Worm (Caenorhabditis elegans) whole organism, L4 larva: ENCODE measurements around the gene mes-2.

ENCODE experiments used
- F10B5.3 ChIP-seq: sonication (generic microtip); optimal IDR thresholded peaks from 2 replicates; lab custom pipeline; 2016; ENCODE audit warnings: mild to moderate bottlenecking, missing genetic modification characterization, missing compliant biosample characterization
- F26F4.8 ChIP-seq: fragments of 200-800 bp; sonication (Bioruptor generic); conservative IDR thresholded peaks from 2 replicates; pipeline ENCODE4 v1.3.6; 2022; ENCODE audit warnings: missing genetic modification characterization, missing compliant biosample characterization
- F37D6.2 ChIP-seq: sonication (generic microtip); optimal IDR thresholded peaks from 2 replicates; lab custom pipeline; 2016; ENCODE audit warnings: mild to moderate bottlenecking, missing genetic modification characterization, missing compliant biosample characterization
- F44E2.7 ChIP-seq: fragments of 200-800 bp; sonication (Bioruptor generic); IDR thresholded peaks from 2 replicates; pipeline ENCODE4 v2.1.2; 2022; ENCODE audit warnings: missing genetic modification characterization, missing compliant biosample characterization
- T20F7.1 ChIP-seq: fragments of 200-800 bp; sonication (Bioruptor generic); optimal IDR thresholded peaks from 2 replicates; lab custom pipeline; 2018; ENCODE audit warnings: mild to moderate bottlenecking, missing genetic modification characterization, missing compliant biosample characterization
- Y105C5A.15 ChIP-seq: fragments of 200-800 bp; sonication (Bioruptor generic); IDR thresholded peaks from 2 replicates; pipeline ENCODE4 v1.3.6; 2022; ENCODE audit warnings: missing genetic modification characterization, missing compliant biosample characterization
- Y75B8A.6 ChIP-seq: fragments of 200-800 bp; sonication (Bioruptor generic); IDR thresholded peaks from 2 replicates; pipeline ENCODE4 v1.3.6; 2022; ENCODE audit warnings: missing genetic modification reagents, missing genetic modification characterization, missing compliant biosample characterization
- ZK337.2 ChIP-seq: fragments of 200-800 bp; sonication (Bioruptor generic); IDR thresholded peaks from 2 replicates; pipeline ENCODE4 v1.3.6; 2022; ENCODE audit warnings: missing genetic modification reagents, missing genetic modification characterization, missing compliant biosample characterization
- ama-1 ChIP-seq: fragments of 150-350 bp; optimal IDR thresholded peaks from 2 replicates; lab custom pipeline; 2014; ENCODE audit warnings: inconsistent platforms, mixed read lengths
- attf-4 ChIP-seq: sonication (generic microtip); optimal IDR thresholded peaks from 3 replicates; lab custom pipeline; 2017; ENCODE audit warnings: missing biosample characterization, missing genetic modification characterization
- ceh-32 ChIP-seq: sonication (generic microtip); optimal IDR thresholded peaks from 2 replicates; lab custom pipeline; 2016; ENCODE audit warnings: mild to moderate bottlenecking, missing genetic modification characterization, missing compliant biosample characterization; ENCODE audit not compliant: poor library complexity
- cey-2 ChIP-seq: sonication (generic microtip); optimal IDR thresholded peaks from 3 replicates; lab custom pipeline; 2017; ENCODE audit warnings: missing genetic modification characterization, mild to moderate bottlenecking, missing compliant biosample characterization, antibody characterized with exemption, borderline replicate concordance; ENCODE audit not compliant: insufficient read depth
- ctbp-1 ChIP-seq: fragments of 200-800 bp; sonication (Bioruptor generic); IDR thresholded peaks from 2 replicates; pipeline ENCODE4 v1.3.6; 2022; ENCODE audit warnings: missing genetic modification reagents, missing genetic modification characterization, missing compliant biosample characterization
- daf-16 ChIP-seq, 3 experiments: sonication (generic microtip); optimal IDR thresholded peaks; 2 replicates each; lab custom pipeline; 2016 to 2017; ENCODE audit warnings: missing genetic modification characterization in 3 of 3, missing genetic modification reagents in 3 of 3, mild to moderate bottlenecking in 2 of 3, missing compliant biosample characterization in 2 of 3, missing biosample characterization in 1 of 3, moderate library complexity in 1 of 3
- daf-8 ChIP-seq: fragments of 200-800 bp; sonication (Bioruptor generic); IDR thresholded peaks from 2 replicates; pipeline ENCODE4 v1.3.6; 2022; ENCODE audit warnings: missing genetic modification characterization, missing compliant biosample characterization
- dmd-9 ChIP-seq: fragments of 200-800 bp; sonication (Bioruptor generic); IDR thresholded peaks from 2 replicates; pipeline ENCODE4 v1.3.6; 2022; ENCODE audit warnings: missing genetic modification reagents, missing genetic modification characterization, missing compliant biosample characterization
- dve-1 ChIP-seq: sonication (generic microtip); optimal IDR thresholded peaks from 2 replicates; lab custom pipeline; 2017; ENCODE audit warnings: antibody characterized with exemption, mild to moderate bottlenecking, missing genetic modification characterization, missing compliant biosample characterization; ENCODE audit not compliant: insufficient read depth
- egl-27 ChIP-seq: sonication (generic microtip); optimal IDR thresholded peaks from 3 replicates; lab custom pipeline; 2017; ENCODE audit warnings: missing biosample characterization, missing genetic modification reagents, missing genetic modification characterization
- egl-43 ChIP-seq: fragments of 200-800 bp; sonication (Bioruptor generic); IDR thresholded peaks from 2 replicates; pipeline ENCODE4 v1.3.6; 2022; ENCODE audit warnings: missing genetic modification reagents, missing genetic modification characterization, missing compliant biosample characterization
- fos-1 ChIP-seq: fragments of 150-350 bp; optimal IDR thresholded peaks from 2 replicates; lab custom pipeline; 2014; ENCODE audit warnings: missing biosample characterization, missing genetic modification characterization
- gei-8 ChIP-seq: fragments of 200-800 bp; sonication (Bioruptor generic); optimal IDR thresholded peaks from 2 replicates; lab custom pipeline; 2018; ENCODE audit warnings: mild to moderate bottlenecking, missing genetic modification characterization, missing compliant biosample characterization
- hlh-11 ChIP-seq: fragments of 200-800 bp; sonication (Bioruptor generic); optimal IDR thresholded peaks from 2 replicates; lab custom pipeline; 2018; ENCODE audit warnings: mild to moderate bottlenecking, missing genetic modification characterization, missing compliant biosample characterization
- jun-1 ChIP-seq: fragments of 150-350 bp; optimal IDR thresholded peaks from 2 replicates; lab custom pipeline; 2014; ENCODE audit warnings: missing biosample characterization, missing genetic modification reagents, missing genetic modification characterization
- lim-7 ChIP-seq: fragments of 200-800 bp; sonication (Bioruptor generic); IDR thresholded peaks from 2 replicates; pipeline ENCODE4 v1.3.6; 2022; ENCODE audit warnings: missing genetic modification characterization, missing compliant biosample characterization
- lin-1 ChIP-seq: fragments of 200-800 bp; sonication (Bioruptor generic); IDR thresholded peaks from 2 replicates; pipeline ENCODE4 v1.3.6; 2022; ENCODE audit warnings: missing genetic modification reagents, missing genetic modification characterization, missing compliant biosample characterization
- lin-15B ChIP-seq: fragments of 150-350 bp; sonication (generic microtip); optimal IDR thresholded peaks from 3 replicates; lab custom pipeline; 2014; ENCODE audit warnings: missing biosample characterization, missing genetic modification characterization
- lin-29 ChIP-seq: fragments of 200-800 bp; sonication (Bioruptor generic); IDR thresholded peaks from 2 replicates; pipeline ENCODE4 v1.3.6; 2022; ENCODE audit warnings: missing genetic modification reagents, missing genetic modification characterization, missing compliant biosample characterization
- lin-38 ChIP-seq: fragments of 200-800 bp; sonication (Bioruptor generic); IDR thresholded peaks from 2 replicates; pipeline ENCODE4 v1.3.6; 2022; ENCODE audit warnings: missing genetic modification reagents, missing genetic modification characterization, missing compliant biosample characterization
- lsy-2 ChIP-seq, 2 experiments: fragments of 150-350 bp in 1 of 2; sonication (generic microtip) in 1 of 2; optimal IDR thresholded peaks; 2 replicates each; lab custom pipeline; 2014 to 2017; ENCODE audit warnings: missing biosample characterization in 2 of 2, missing genetic modification characterization in 2 of 2
- madf-5 ChIP-seq, 2 experiments: fragments of 200-800 bp; sonication (Bioruptor generic); IDR thresholded peaks; 2 replicates each; pipeline ENCODE4 v1.3.6; 2022; ENCODE audit warnings: missing compliant biosample characterization in 2 of 2, missing genetic modification characterization in 2 of 2
- mep-1 ChIP-seq: fragments of 150-350 bp; sonication (generic microtip); optimal IDR thresholded peaks from 3 replicates; lab custom pipeline; 2014; ENCODE audit warnings: missing biosample characterization, missing genetic modification characterization
- mxl-3 ChIP-seq: fragments of 200-800 bp; sonication (Bioruptor generic); optimal IDR thresholded peaks from 2 replicates; lab custom pipeline; 2018; ENCODE audit warnings: mild to moderate bottlenecking, missing genetic modification characterization, missing compliant biosample characterization
- nhr-111 ChIP-seq: fragments of 200-800 bp; sonication (Bioruptor generic); optimal IDR thresholded peaks from 2 replicates; lab custom pipeline; 2018; ENCODE audit warnings: mild to moderate bottlenecking, missing genetic modification characterization, missing compliant biosample characterization
- nhr-25 ChIP-seq: sonication (generic microtip); optimal IDR thresholded peaks from 2 replicates; lab custom pipeline; 2017; ENCODE audit warnings: missing genetic modification characterization, mild to moderate bottlenecking, missing compliant biosample characterization, antibody characterized with exemption, moderate library complexity, borderline replicate concordance; ENCODE audit not compliant: insufficient read depth
- nhr-6 ChIP-seq: fragments of 150-350 bp; optimal IDR thresholded peaks from 2 replicates; lab custom pipeline; 2014; ENCODE audit warnings: missing biosample characterization, missing genetic modification characterization
- nhr-76 ChIP-seq: fragments of 150-350 bp; optimal IDR thresholded peaks from 2 replicates; lab custom pipeline; 2014; ENCODE audit warnings: missing biosample characterization, missing genetic modification characterization
- pha-4 ChIP-seq, 2 experiments: fragments of 150-350 bp in 1 of 2; fragments of 200-800 bp in 1 of 2; sonication (Bioruptor generic) in 1 of 2; IDR thresholded peaks in 1 of 2; optimal IDR thresholded peaks in 1 of 2; 2 replicates each; pipeline versions ENCODE4 v1.3.6 to Lab custom; 2014 to 2022; ENCODE audit warnings: missing genetic modification characterization in 2 of 2, missing genetic modification reagents in 2 of 2, missing biosample characterization in 1 of 2, missing compliant biosample characterization in 1 of 2
- php-3 ChIP-seq: fragments of 200-800 bp; sonication (Bioruptor generic); IDR thresholded peaks from 2 replicates; pipeline ENCODE4 v1.3.6; 2022; ENCODE audit warnings: missing genetic modification reagents, missing genetic modification characterization, missing compliant biosample characterization
- rbr-2 ChIP-seq: sonication (generic microtip); optimal IDR thresholded peaks from 2 replicates; lab custom pipeline; 2016; ENCODE audit warnings: missing genotype, missing genetic modification characterization, missing compliant biosample characterization
- saeg-2 ChIP-seq: fragments of 200-800 bp; sonication (Bioruptor generic); IDR thresholded peaks from 2 replicates; pipeline ENCODE4 v1.3.6; 2022; ENCODE audit warnings: missing genetic modification reagents, missing genetic modification characterization, missing compliant biosample characterization
- sdz-12 ChIP-seq: fragments of 200-800 bp; sonication (Bioruptor generic); optimal IDR thresholded peaks from 2 replicates; lab custom pipeline; 2018; ENCODE audit warnings: mild to moderate bottlenecking, missing genetic modification characterization, missing compliant biosample characterization
- set-16 ChIP-seq: fragments of 200-800 bp; sonication (Bioruptor generic); IDR thresholded peaks from 2 replicates; pipeline ENCODE4 v1.3.6; 2022; ENCODE audit warnings: missing genetic modification reagents, missing genetic modification characterization, missing compliant biosample characterization
- skn-1 ChIP-seq: fragments of 150-350 bp; optimal IDR thresholded peaks from 2 replicates; lab custom pipeline; 2014; ENCODE audit warnings: missing biosample characterization, missing genetic modification characterization
- snpc-1.2 ChIP-seq: fragments of 200-800 bp; sonication (Bioruptor generic); IDR thresholded peaks from 2 replicates; pipeline ENCODE4 v1.3.6; 2022; ENCODE audit warnings: missing genetic modification reagents, missing genetic modification characterization, missing compliant biosample characterization
- snpc-4 ChIP-seq: fragments of 150-350 bp; optimal IDR thresholded peaks from 2 replicates; lab custom pipeline; 2014; ENCODE audit warnings: missing biosample characterization, missing genetic modification characterization
- tag-97 ChIP-seq: fragments of 200-800 bp; sonication (Bioruptor generic); IDR thresholded peaks from 2 replicates; pipeline ENCODE4 v1.3.6; 2022; ENCODE audit warnings: missing genetic modification characterization, missing compliant biosample characterization
- vab-7 ChIP-seq: fragments of 200-800 bp; sonication (Bioruptor generic); IDR thresholded peaks from 2 replicates; pipeline ENCODE4 v1.3.6; 2022; ENCODE audit warnings: missing genetic modification reagents, missing genetic modification characterization, missing compliant biosample characterization
- zag-1 ChIP-seq: fragments of 150-350 bp; optimal IDR thresholded peaks from 2 replicates; lab custom pipeline; 2014; ENCODE audit warnings: missing biosample characterization, missing genetic modification characterization
- zfp-2 ChIP-seq: sonication (generic microtip); optimal IDR thresholded peaks from 2 replicates; lab custom pipeline; 2016; ENCODE audit warnings: mild to moderate bottlenecking, missing genetic modification characterization, missing compliant biosample characterization

The mes-2 gene

ce11 chrII:14349356-14349923, 34.3 kb upstream of the mes-2 start, which contains the start of the genes Y54G11A.17, lin-7 and elof-1 (continued):
- TF ChIP-seq daf-16 (GFP tag; optimal IDR thresholded peaks at IDR 0.05; lab: Kevin White, UChicago) (no peak), daf-16 (tag; optimal IDR thresholded peaks at IDR 0.05; lab: Kevin White, UChicago) (peak; percentile 81), madf-5 (GFP tag; IDR thresholded peaks at IDR 0.05; lab: Robert Waterston, UW) (no peak), snpc-4 (tag; lab: Kevin White, UChicago) (no peak), nhr-76 (tag; lab: Kevin White, UChicago) (no peak), zag-1 (tag; lab: Kevin White, UChicago) (no peak), F10B5.3 (tag; lab: Kevin White, UChicago) (no peak), Y105C5A.15 (GFP tag; lab: Robert Waterston, UW) (no peak), hlh-11 (tag; lab: Kevin White, UChicago) (peak; percentile 71), egl-27 (tag; lab: Kevin White, UChicago) (no peak), gei-8 (no peak), ama-1 (lab: Kevin White, UChicago) (peak; percentile 88), daf-8 (no peak), lin-1 (0 out of 2 replicates have a peak, but pooled peaks have one; percentile 9), snpc-1.2 (GFP tag; lab: Robert Waterston, UW) (no peak), pha-4 (GFP tag; IDR thresholded peaks at IDR 0.05; lab: Robert Waterston, UW) (peak; percentile 31; the same call in 1 of the 2 replicates), pha-4 (tag; optimal IDR thresholded peaks at IDR 0.05; lab: Kevin White, UChicago) (peak; percentile 93), lsy-2 (tag; optimal IDR thresholded peaks at IDR 0.05; lab: Kevin White, UChicago) (peak; percentile 97 to 100), dmd-9 (GFP tag; lab: Robert Waterston, UW) (no peak), ceh-32 (tag; lab: Kevin White, UChicago) (no peak), nhr-25 (peak; percentile 65), nhr-111 (no peak), zfp-2 (tag; lab: Kevin White, UChicago) (peak; percentile 68), lin-15B (tag; lab: Kevin White, UChicago) (no peak), rbr-2 (peak; percentile 76), F44E2.7 (GFP tag; lab: Robert Waterston, UW) (no peak), php-3 (GFP tag; lab: Robert Waterston, UW) (0 out of 2 replicates have a peak, but pooled peaks have one; percentile 14), set-16 (no peak), vab-7 (peak; percentile 60; the same call in 1 of the 2 replicates), saeg-2 (GFP tag; lab: Robert Waterston, UW) (no peak), skn-1 (no peak), sdz-12 (no peak), lin-29 (GFP tag; lab: Robert Waterston, UW) (no peak), dve-1 (tag; lab: Kevin White, UChicago) (peak; percentile 87), Y75B8A.6 (GFP tag; lab: Robert Waterston, UW) (no peak), lin-38 (GFP tag; lab: Robert Waterston, UW) (peak; percentile 83), F37D6.2 (peak; percentile 44), cey-2 (tag; lab: Kevin White, UChicago) (no peak), nhr-6 (peak; percentile 83), tag-97 (GFP tag; lab: Robert Waterston, UW) (no peak), mep-1 (tag; lab: Kevin White, UChicago) (peak; percentile 90), egl-43 (GFP tag; lab: Robert Waterston, UW) (no peak), ZK337.2 (GFP tag; lab: Robert Waterston, UW) (no peak), ctbp-1 (GFP tag; lab: Robert Waterston, UW) (0 out of 2 replicates have a peak, but pooled peaks have one; percentile 13), T20F7.1 (GFP tag; lab: Kevin White, UChicago) (no peak), lim-7 (GFP tag; lab: Robert Waterston, UW) (no peak), attf-4 (tag; lab: Kevin White, UChicago) (no peak), mxl-3 (GFP tag; lab: Kevin White, UChicago) (peak; percentile 58), fos-1 (tag; lab: Kevin White, UChicago) (no peak), F26F4.8 (no peak), jun-1 (no peak)
